Worm (Caenorhabditis elegans) whole organism, early embryonic: ENCODE measurements around the gene C44C10.15.

Experiments
- aly-1 ChIP-seq: sonication (generic microtip); optimal IDR thresholded peaks from 2 replicates; lab custom pipeline; 2016; ENCODE audit warnings: missing genetic modification characterization, missing compliant biosample characterization
- ceh-13 ChIP-seq: fragments of 200-800 bp; sonication (Bioruptor generic); optimal IDR thresholded peaks from 2 replicates; lab custom pipeline; 2018; ENCODE audit warnings: mild to moderate bottlenecking, missing genetic modification characterization, missing compliant biosample characterization

DNA sequence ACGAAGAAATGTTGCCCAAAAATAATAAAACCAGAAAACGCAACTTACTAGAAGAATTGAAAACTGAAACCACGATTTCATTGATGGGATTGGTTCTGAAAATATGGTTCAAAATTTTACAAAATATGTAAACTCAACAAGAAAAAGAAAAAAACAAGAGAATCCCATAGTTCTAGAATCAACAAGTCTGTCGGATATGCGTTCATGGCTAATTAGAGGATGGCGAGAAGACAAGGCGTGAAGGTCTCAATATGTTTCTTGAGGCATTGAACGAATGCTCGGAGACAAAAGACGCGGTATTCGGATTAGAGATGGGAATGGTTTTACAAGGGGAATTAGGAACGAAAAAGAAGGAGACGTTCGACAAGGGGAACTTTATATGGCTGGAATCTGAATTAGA lies 49.4 kb downstream of the C44C10.15 start, which contains the start of gene cutl-11:
- TF ChIP-seq ceh-13 (GFP tag; lab: Kevin White, UChicago) (no peak), aly-1 (no peak)
